Worm (Caenorhabditis elegans): ENCODE data around the gene dmsr-10.
A peak's percentile ranks its signal among the peaks of the same experiment; 100 is the strongest.

dmsr-10 gene

DNA sequence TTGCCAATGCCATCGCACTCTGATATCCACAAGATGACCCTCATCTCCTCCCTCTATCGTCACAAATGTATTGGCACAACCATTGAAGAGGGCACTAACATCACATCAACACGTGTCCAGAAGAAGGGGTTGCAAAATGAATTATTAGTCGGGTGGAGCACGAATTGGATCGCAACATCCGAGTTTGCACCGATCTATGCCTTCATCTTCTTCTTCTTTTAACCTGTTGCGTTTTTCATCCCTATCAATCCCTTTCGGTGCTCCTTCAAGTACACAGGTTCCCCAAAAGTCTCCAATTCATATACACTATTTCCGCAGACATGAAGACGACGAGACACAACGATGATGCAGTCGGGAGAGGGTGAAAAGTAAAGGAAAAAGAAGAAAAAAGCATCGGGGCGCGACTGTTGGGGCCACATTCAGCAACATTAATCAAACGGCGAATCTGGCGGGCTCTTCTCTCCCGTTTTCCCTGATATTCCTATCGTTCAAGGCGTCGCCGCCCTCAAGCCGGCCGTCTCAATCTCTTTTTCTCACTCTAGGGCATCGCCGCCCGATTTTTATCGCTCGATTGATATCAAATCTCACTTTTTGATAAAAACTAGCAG, 50.2 kb downstream of the dmsr-10 start (continued):
- TF ChIP-seq jun-1 (tag; optimal IDR thresholded peaks at IDR 0.05) (no peak), pag-3 (tag; optimal IDR thresholded peaks at IDR 0.05; ENCODE audit: borderline replicate concordance, insufficient read depth) (peak; percentile 9), nhr-20 (tag; optimal IDR thresholded peaks at IDR 0.05) (peak; percentile 11), blmp-1 (tag; optimal IDR thresholded peaks at IDR 0.05) (no peak), fkh-4 (tag; optimal IDR thresholded peaks at IDR 0.05; ENCODE audit: borderline replicate concordance) (no peak), aha-1 (tag; optimal IDR thresholded peaks at IDR 0.05) (no peak), nhr-77 (tag; optimal IDR thresholded peaks at IDR 0.05) (no peak), Y116A8C.19 (tag; optimal IDR thresholded peaks at IDR 0.05; ENCODE audit: borderline replicate concordance) (no peak), snpc-4 (tag; optimal IDR thresholded peaks at IDR 0.05) (no peak), sptf-1 (tag; optimal IDR thresholded peaks at IDR 0.05) (no peak), fos-1 (tag; optimal IDR thresholded peaks at IDR 0.05) (no peak), rnt-1 (tag; optimal IDR thresholded peaks at IDR 0.05) (peak; percentile 19), snu-23 (GFP tag; optimal IDR thresholded peaks at IDR 0.05) (peak; percentile 6), F16B12.6 (tag; optimal IDR thresholded peaks at IDR 0.05) (no peak), zip-4 (GFP tag; optimal IDR thresholded peaks at IDR 0.05) (no peak), aly-2 (tag; optimal IDR thresholded peaks at IDR 0.05) (no peak), nhr-19 (GFP tag; conservative IDR thresholded peaks at IDR 0.05) (peak; percentile 51), ceh-88 (GFP tag; IDR thresholded peaks at IDR 0.05) (no peak), pax-3 (tag; optimal IDR thresholded peaks at IDR 0.05) (no peak), lir-3 (tag; optimal IDR thresholded peaks at IDR 0.05; ENCODE audit: poor library complexity) (no peak), nhr-90 (tag; optimal IDR thresholded peaks at IDR 0.05; ENCODE audit: poor library complexity) (no peak), nhr-76 (tag; optimal IDR thresholded peaks at IDR 0.05) (no peak), pqm-1 (tag; optimal IDR thresholded peaks at IDR 0.05) (no peak)
